Worm (Caenorhabditis elegans) whole organism, late embryonic: ENCODE results near the gene F41H8.1.

Experiments
- ama-1 ChIP-seq: fragments of 150-350 bp; optimal IDR thresholded peaks from 2 replicates; lab custom pipeline; 2014
- ceh-2 ChIP-seq: sonication (generic microtip); optimal IDR thresholded peaks from 2 replicates; lab custom pipeline; 2016; ENCODE audit warnings: missing genotype, missing genetic modification characterization, missing compliant biosample characterization
- ceh-9 ChIP-seq: sonication (generic microtip); optimal IDR thresholded peaks from 2 replicates; lab custom pipeline; 2016; ENCODE audit warnings: mild to moderate bottlenecking, missing genetic modification characterization, inconsistent platforms, missing compliant biosample characterization
- ets-4 ChIP-seq: sonication (generic microtip); optimal IDR thresholded peaks from 2 replicates; lab custom pipeline; 2016; ENCODE audit warnings: missing genetic modification characterization, missing compliant biosample characterization
- hlh-13 ChIP-seq: fragments of 200-800 bp; sonication (Bioruptor generic); optimal IDR thresholded peaks from 2 replicates; lab custom pipeline; 2018; ENCODE audit warnings: mild to moderate bottlenecking, missing genetic modification characterization, missing compliant biosample characterization
- lin-11 ChIP-seq: fragments of 200-800 bp; sonication (Bioruptor generic); optimal IDR thresholded peaks from 2 replicates; lab custom pipeline; 2018; ENCODE audit warnings: mild to moderate bottlenecking, missing genetic modification characterization, missing compliant biosample characterization
- pqm-1 ChIP-seq: sonication (generic microtip); optimal IDR thresholded peaks from 2 replicates; lab custom pipeline; 2016; ENCODE audit warnings: missing genetic modification characterization, missing compliant biosample characterization
- zip-5 ChIP-seq: sonication (generic microtip); optimal IDR thresholded peaks from 2 replicates; lab custom pipeline; 2016; ENCODE audit warnings: missing genetic modification characterization, missing compliant biosample characterization

DNA sequence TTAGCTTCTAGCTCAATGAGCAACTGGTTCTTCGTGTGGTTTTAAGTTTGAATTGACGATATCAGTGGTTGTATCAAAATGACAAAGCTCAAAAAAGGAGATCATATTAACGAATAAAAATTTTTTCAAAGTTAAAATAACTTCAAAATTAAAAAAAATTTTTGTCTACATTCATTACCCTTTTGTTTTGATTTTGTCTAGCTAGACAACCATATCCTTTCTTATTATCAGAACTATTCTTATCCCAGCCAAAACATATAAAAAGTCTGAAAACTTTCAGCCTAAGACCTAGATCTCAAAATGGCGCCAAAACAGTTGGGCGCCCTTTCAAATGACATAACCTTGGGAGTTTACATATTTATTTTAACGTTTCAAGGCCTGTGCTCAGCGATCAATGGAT lies 16.3 kb upstream of the F41H8.1 start, which contains the start of gene R13D11.1:
- TF ChIP-seq lin-11 (tag; lab: Kevin White, UChicago), result no peak
- TF ChIP-seq ets-4 (tag; lab: Kevin White, UChicago), result no peak
- TF ChIP-seq hlh-13 (GFP tag; lab: Kevin White, UChicago), result no peak
- TF ChIP-seq ceh-9 (tag; lab: Kevin White, UChicago), result no peak
- no peak for TF ChIP-seq pqm-1 (tag; lab: Kevin White, UChicago)
- no peak for TF ChIP-seq ceh-2 (tag; lab: Kevin White, UChicago)
- TF ChIP-seq ama-1 (lab: Kevin White, UChicago), result no peak
- no peak for TF ChIP-seq zip-5 (tag; lab: Kevin White, UChicago)
